Fruit fly (Drosophila melanogaster) whole organism, embryonic: Measurements from ENCODE around the gene SmydA-9.

Experiments used
- Ada2b ChIP-seq: fragments of 200-800 bp; sonication (Bioruptor generic); IDR thresholded peaks from 2 replicates; pipeline ENCODE4 v1.3.6; 2022; ENCODE audit warnings: missing biosample characterization, missing genetic modification characterization
- Atf3 ChIP-seq: fragments of 200-800 bp; sonication (Bioruptor generic); optimal IDR thresholded peaks from 3 replicates; lab custom pipeline; 2016; ENCODE audit warnings: missing biosample characterization, missing genetic modification characterization
- B-H2 ChIP-seq: fragments of 200-800 bp; sonication (Bioruptor generic); optimal IDR thresholded peaks from 2 replicates; lab custom pipeline; 2018; ENCODE audit warnings: missing biosample characterization, mild to moderate bottlenecking, missing genetic modification characterization
- BtbVII ChIP-seq: fragments of 200-800 bp; sonication (Bioruptor generic); optimal IDR thresholded peaks from 3 replicates; lab custom pipeline; 2017; ENCODE audit warnings: missing biosample characterization, mild to moderate bottlenecking, missing genetic modification characterization
- CG10366 ChIP-seq: fragments of 200-800 bp; sonication (Bioruptor generic); IDR thresholded peaks from 2 replicates; pipeline ENCODE4 v1.3.6; 2022; ENCODE audit warnings: missing biosample characterization, missing genetic modification characterization
- CG13296 ChIP-seq: fragments of 200-800 bp; sonication (Bioruptor generic); optimal IDR thresholded peaks from 3 replicates; lab custom pipeline; 2018; ENCODE audit warnings: missing biosample characterization, mild to moderate bottlenecking, missing genetic modification characterization
- CG15011 ChIP-seq: fragments of 200-800 bp; sonication (Bioruptor generic); optimal IDR thresholded peaks from 3 replicates; lab custom pipeline; 2018; ENCODE audit warnings: missing biosample characterization, mild to moderate bottlenecking, missing genetic modification characterization
- CG15479 ChIP-seq: fragments of 200-800 bp; sonication (Bioruptor generic); optimal IDR thresholded peaks from 3 replicates; lab custom pipeline; 2019; ENCODE audit warnings: missing biosample characterization, mild to moderate bottlenecking, missing genetic modification characterization, moderate library complexity
- CG15696 ChIP-seq: fragments of 200-800 bp; sonication (Bioruptor generic); optimal IDR thresholded peaks from 2 replicates; lab custom pipeline; 2019; ENCODE audit warnings: missing biosample characterization, mild to moderate bottlenecking, missing genetic modification characterization, moderate library complexity
- CG1603 ChIP-seq: fragments of 200-800 bp; sonication (Bioruptor generic); optimal IDR thresholded peaks from 2 replicates; lab custom pipeline; 2019; ENCODE audit warnings: missing biosample characterization, mild to moderate bottlenecking, missing genetic modification characterization, moderate library complexity
- CG1647 ChIP-seq: fragments of 200-800 bp; sonication (Bioruptor generic); optimal IDR thresholded peaks from 3 replicates; lab custom pipeline; 2016; ENCODE audit warnings: missing biosample characterization, missing genetic modification characterization
- CG17385 ChIP-seq: fragments of 200-800 bp; sonication (Bioruptor generic); optimal IDR thresholded peaks from 3 replicates; lab custom pipeline; 2018; ENCODE audit warnings: missing biosample characterization, mild to moderate bottlenecking, missing genetic modification characterization
- CG30020 ChIP-seq: fragments of 200-800 bp; optimal IDR thresholded peaks from 2 replicates; lab custom pipeline; 2019; ENCODE audit warnings: missing biosample characterization, mild to moderate bottlenecking, missing genetic modification characterization, moderate library complexity
- CG30403 ChIP-seq: fragments of 200-800 bp; sonication (Bioruptor generic); optimal IDR thresholded peaks from 3 replicates; lab custom pipeline; 2016; ENCODE audit warnings: missing biosample characterization, missing genetic modification characterization
- CG30431 ChIP-seq: fragments of 200-800 bp; sonication (Bioruptor generic); optimal IDR thresholded peaks from 2 replicates; lab custom pipeline; 2017; ENCODE audit warnings: missing biosample characterization, missing genetic modification characterization
- CG6689 ChIP-seq: fragments of 200-800 bp; sonication (Bioruptor generic); IDR thresholded peaks from 2 replicates; pipeline ENCODE4 v1.3.6; 2022; ENCODE audit warnings: missing biosample characterization, missing genetic modification characterization
- CG6854 ChIP-seq: fragments of 200-800 bp; sonication (Bioruptor generic); optimal IDR thresholded peaks from 3 replicates; lab custom pipeline; 2017; ENCODE audit warnings: missing biosample characterization, mild to moderate bottlenecking, missing genetic modification characterization
- Camta ChIP-seq: fragments of 200-800 bp; sonication (Bioruptor generic); optimal IDR thresholded peaks from 2 replicates; lab custom pipeline; 2016; ENCODE audit warnings: missing biosample characterization, missing genetic modification characterization
- CkIIα-i1 ChIP-seq: fragments of 200-800 bp; sonication (Bioruptor generic); IDR thresholded peaks from 2 replicates; pipeline ENCODE4 v1.3.6; 2022; ENCODE audit warnings: missing biosample characterization, missing genetic modification characterization
- Doc2 ChIP-seq: fragments of 200-800 bp; sonication (Bioruptor generic); IDR thresholded peaks from 2 replicates; pipeline ENCODE4 v1.3.6; 2022; ENCODE audit warnings: missing biosample characterization, missing genetic modification characterization
- E2f2 ChIP-seq: fragments of 200-800 bp; sonication (Bioruptor generic); IDR thresholded peaks from 2 replicates; pipeline ENCODE4 v1.3.6; 2022; ENCODE audit warnings: missing biosample characterization, missing genetic modification characterization
- HLH4C ChIP-seq: fragments of 200-800 bp; sonication (Bioruptor generic); IDR thresholded peaks from 3 replicates; pipeline ENCODE4 v1.3.6; 2022; ENCODE audit warnings: missing biosample characterization, missing genetic modification characterization; ENCODE audit not compliant: partially characterized antibody
- HLH54F ChIP-seq: fragments of 200-800 bp; sonication (Bioruptor generic); optimal IDR thresholded peaks from 3 replicates; lab custom pipeline; 2016; ENCODE audit warnings: missing biosample characterization, missing genetic modification characterization
- HmgZ ChIP-seq: fragments of 200-800 bp; sonication (Bioruptor generic); optimal IDR thresholded peaks from 2 replicates; lab custom pipeline; 2018; ENCODE audit warnings: missing biosample characterization, mild to moderate bottlenecking, missing genetic modification characterization
- Hr39 ChIP-seq: fragments of >200 bp; optimal IDR thresholded peaks from 2 replicates; lab custom pipeline; 2017
- Lim3 ChIP-seq: fragments of 200-800 bp; sonication (Bioruptor generic); IDR thresholded peaks from 2 replicates; pipeline ENCODE4 v1.3.6; 2022; ENCODE audit warnings: missing biosample characterization, missing genetic modification characterization
- Mad ChIP-seq: fragments of 200-800 bp; sonication (Bioruptor generic); optimal IDR thresholded peaks from 2 replicates; lab custom pipeline; 2016; ENCODE audit warnings: missing biosample characterization, missing genetic modification characterization
- Mrtf ChIP-seq: fragments of 200-800 bp; sonication (Bioruptor generic); IDR thresholded peaks from 3 replicates; pipeline ENCODE4 v1.3.6; 2022; ENCODE audit warnings: missing biosample characterization, missing genetic modification characterization
- Oli ChIP-seq: fragments of 200-800 bp; sonication (Bioruptor generic); optimal IDR thresholded peaks from 2 replicates; lab custom pipeline; 2018; ENCODE audit warnings: missing biosample characterization, mild to moderate bottlenecking, missing genetic modification characterization, moderate library complexity
- Ssrp ChIP-seq: fragments of 200-800 bp; sonication (Bioruptor generic); optimal IDR thresholded peaks from 2 replicates; lab custom pipeline; 2018; ENCODE audit warnings: missing biosample characterization, mild to moderate bottlenecking, missing genetic modification characterization, moderate library complexity
- amos ChIP-seq: fragments of 200-800 bp; sonication (Bioruptor generic); IDR thresholded peaks from 2 replicates; pipeline ENCODE4 v1.3.6; 2022; ENCODE audit warnings: missing biosample characterization, missing genetic modification characterization; ENCODE audit not compliant: partially characterized antibody
- cad ChIP-seq: fragments of >200 bp; optimal IDR thresholded peaks from 2 replicates; lab custom pipeline; 2017; ENCODE audit warnings: missing biosample characterization, missing genetic modification characterization
- caup ChIP-seq: fragments of 200-800 bp; sonication (Bioruptor generic); optimal IDR thresholded peaks from 3 replicates; lab custom pipeline; 2017; ENCODE audit warnings: missing biosample characterization, mild to moderate bottlenecking, missing genetic modification characterization, moderate library complexity; ENCODE audit not compliant: severe bottlenecking
- chm ChIP-seq: fragments of 200-800 bp; sonication (Bioruptor generic); IDR thresholded peaks from 2 replicates; pipeline ENCODE4 v1.3.6; 2022; ENCODE audit warnings: missing biosample characterization, missing genetic modification characterization
- chn ChIP-seq: fragments of 200-800 bp; sonication (Bioruptor generic); optimal IDR thresholded peaks from 2 replicates; lab custom pipeline; 2016; ENCODE audit warnings: missing biosample characterization, missing genetic modification characterization
- disco-r ChIP-seq: fragments of 200-800 bp; sonication (Bioruptor generic); optimal IDR thresholded peaks from 2 replicates; lab custom pipeline; 2016; ENCODE audit warnings: missing biosample characterization, missing genetic modification characterization
- ftz-f1 ChIP-seq: fragments of 200-800 bp; sonication (Bioruptor generic); optimal IDR thresholded peaks from 2 replicates; lab custom pipeline; 2016; ENCODE audit warnings: missing biosample characterization, missing genetic modification characterization
- ken ChIP-seq: fragments of 200-800 bp; sonication (Bioruptor generic); IDR thresholded peaks from 3 replicates; pipeline ENCODE4 v1.3.6; 2022; ENCODE audit warnings: missing biosample characterization, missing genetic modification characterization
- lmd ChIP-seq: fragments of 200-800 bp; sonication (Bioruptor generic); IDR thresholded peaks from 2 replicates; pipeline ENCODE4 v1.3.6; 2022; ENCODE audit warnings: missing biosample characterization, missing genetic modification characterization
- nerfin-2 ChIP-seq: fragments of 200-800 bp; sonication (Bioruptor generic); IDR thresholded peaks from 2 replicates; pipeline ENCODE4 v1.3.6; 2022; ENCODE audit warnings: missing biosample characterization, missing genetic modification characterization; ENCODE audit not compliant: partially characterized antibody
- oc ChIP-seq: fragments of 200-800 bp; sonication (Bioruptor generic); optimal IDR thresholded peaks from 2 replicates; lab custom pipeline; 2018; ENCODE audit warnings: missing biosample characterization, mild to moderate bottlenecking, missing genetic modification characterization, moderate library complexity
- peb ChIP-seq: fragments of 200-800 bp; sonication (Bioruptor generic); IDR thresholded peaks from 2 replicates; pipeline ENCODE4 v1.3.6; 2022; ENCODE audit warnings: missing biosample characterization, missing genetic modification characterization
- pros ChIP-seq: fragments of 200-800 bp; sonication (Bioruptor generic); optimal IDR thresholded peaks from 3 replicates; lab custom pipeline; 2019; ENCODE audit warnings: missing biosample characterization, mild to moderate bottlenecking, missing genetic modification characterization, moderate library complexity
- ranshi ChIP-seq: fragments of 200-800 bp; sonication (Bioruptor generic); IDR thresholded peaks from 2 replicates; pipeline ENCODE4 v1.3.6; 2022; ENCODE audit warnings: missing biosample characterization, missing genetic modification characterization
- row ChIP-seq: fragments of 200-800 bp; sonication (Bioruptor generic); IDR thresholded peaks from 3 replicates; pipeline ENCODE4 v1.3.6; 2022; ENCODE audit warnings: missing biosample characterization, missing genetic modification characterization
- slbo ChIP-seq: fragments of 200-800 bp; sonication (Bioruptor generic); IDR thresholded peaks from 2 replicates; pipeline ENCODE4 v1.3.6; 2022; ENCODE audit warnings: missing biosample characterization, missing genetic modification characterization
- slp2 ChIP-seq: fragments of 200-800 bp; sonication (Bioruptor generic); optimal IDR thresholded peaks from 2 replicates; lab custom pipeline; 2016; ENCODE audit warnings: missing biosample characterization, missing genetic modification characterization
- tin ChIP-seq: fragments of 200-800 bp; sonication (Bioruptor generic); optimal IDR thresholded peaks from 3 replicates; lab custom pipeline; 2016; ENCODE audit warnings: missing biosample characterization, missing genetic modification characterization
- trem ChIP-seq: fragments of 200-800 bp; optimal IDR thresholded peaks from 3 replicates; lab custom pipeline; 2019; ENCODE audit warnings: missing biosample characterization, mild to moderate bottlenecking, missing genetic modification characterization, moderate library complexity
- unpg ChIP-seq: fragments of 200-800 bp; sonication (Bioruptor generic); optimal IDR thresholded peaks from 3 replicates; lab custom pipeline; 2018; ENCODE audit warnings: missing biosample characterization, mild to moderate bottlenecking, missing genetic modification characterization, moderate library complexity
- usp ChIP-seq: fragments of >200 bp; optimal IDR thresholded peaks from 2 replicates; lab custom pipeline; 2017; ENCODE audit warnings: missing biosample characterization, missing genetic modification characterization
- wek ChIP-seq: fragments of 200-800 bp; sonication (Bioruptor generic); optimal IDR thresholded peaks from 3 replicates; lab custom pipeline; 2018; ENCODE audit warnings: missing biosample characterization, mild to moderate bottlenecking, missing genetic modification characterization, moderate library complexity
- zf30C ChIP-seq: fragments of 200-800 bp; sonication (Bioruptor generic); optimal IDR thresholded peaks from 3 replicates; lab custom pipeline; 2018; ENCODE audit warnings: missing biosample characterization, mild to moderate bottlenecking, missing genetic modification characterization

Gene SmydA-9

dm6 chrX:9156388-9156823 is 54.3 kb downstream of the SmydA-9 start, which contains the start of gene His3.3B (continued):
- TF ChIP-seq row (GFP tag; lab: Robert Waterston, UW): no peak
- TF ChIP-seq wek: peak; percentile 8
- TF ChIP-seq HmgZ (tag; lab: Kevin White, UChicago): peak; percentile 22
- peak; percentile 17 for TF ChIP-seq CG17385 (GFP tag; lab: Kevin White, UChicago)
- TF ChIP-seq tin (GFP tag; lab: Kevin White, UChicago): no peak
- no peak for TF ChIP-seq nerfin-2 (GFP tag; lab: Robert Waterston, UW)
- no peak for TF ChIP-seq CG15011 (GFP tag; lab: Kevin White, UChicago)
- no peak for TF ChIP-seq oc (tag; lab: Kevin White, UChicago)
- TF ChIP-seq CG6854 (GFP tag; lab: Kevin White, UChicago): peak; percentile 60
- peak; percentile 44 for TF ChIP-seq CG1603 (tag; lab: Kevin White, UChicago)
- TF ChIP-seq Hr39 (lab: Kevin White, UChicago): no peak
- no peak for TF ChIP-seq disco-r (GFP tag; lab: Kevin White, UChicago)
- TF ChIP-seq lmd (GFP tag; lab: Robert Waterston, UW): no peak
- TF ChIP-seq CkIIα-i1 (GFP tag; lab: Robert Waterston, UW): no peak
- TF ChIP-seq usp: no peak
- TF ChIP-seq CG30403 (GFP tag; lab: Kevin White, UChicago): no peak
- peak; percentile 20 for TF ChIP-seq CG30020
- no peak for TF ChIP-seq peb (GFP tag; lab: Robert Waterston, UW)
- TF ChIP-seq Lim3 (GFP tag; lab: Robert Waterston, UW): no peak
- no peak for TF ChIP-seq pros
- peak; percentile 55 for TF ChIP-seq trem
- TF ChIP-seq CG13296: peak; percentile 41
- no peak for TF ChIP-seq CG15479 (GFP tag; lab: Kevin White, UChicago)
- TF ChIP-seq ken: no peak
- TF ChIP-seq CG10366 (GFP tag; lab: Robert Waterston, UW): no peak
- no peak for TF ChIP-seq Mrtf
- TF ChIP-seq chn (GFP tag; lab: Kevin White, UChicago): no peak
- no peak for TF ChIP-seq ftz-f1 (GFP tag; lab: Kevin White, UChicago)
- no peak for TF ChIP-seq Oli (tag; lab: Kevin White, UChicago)
- TF ChIP-seq cad (GFP tag; lab: Kevin White, UChicago): no peak
- no peak for TF ChIP-seq Ada2b (GFP tag; lab: Robert Waterston, UW)
- TF ChIP-seq CG6689 (GFP tag; lab: Robert Waterston, UW): no peak
- TF ChIP-seq Ssrp (tag; lab: Kevin White, UChicago): no peak
- TF ChIP-seq caup (GFP tag; lab: Kevin White, UChicago): peak; percentile 0
- no peak for TF ChIP-seq CG15696
- no peak for TF ChIP-seq slp2 (GFP tag; lab: Kevin White, UChicago)
- TF ChIP-seq zf30C (GFP tag; lab: Kevin White, UChicago): peak; percentile 13
- no peak for TF ChIP-seq CG1647 (GFP tag; lab: Kevin White, UChicago)
- TF ChIP-seq CG30431 (GFP tag; lab: Kevin White, UChicago): no peak
- TF ChIP-seq HLH4C (GFP tag; lab: Robert Waterston, UW): 0 out of 3 replicates have a peak, but pooled peaks have one; percentile 36
- no peak for TF ChIP-seq ranshi (GFP tag; lab: Robert Waterston, UW)
- no peak for TF ChIP-seq Doc2 (GFP tag; lab: Robert Waterston, UW)
- no peak for TF ChIP-seq Mad (GFP tag; lab: Kevin White, UChicago)
- no peak for TF ChIP-seq Camta (GFP tag; lab: Kevin White, UChicago)
- TF ChIP-seq B-H2: no peak
- TF ChIP-seq Atf3 (GFP tag; lab: Kevin White, UChicago): no peak
- no peak for TF ChIP-seq slbo (GFP tag; lab: Robert Waterston, UW)
- TF ChIP-seq HLH54F (GFP tag; lab: Kevin White, UChicago): no peak
- peak; percentile 51 for TF ChIP-seq chm
- no peak for TF ChIP-seq unpg (GFP tag; lab: Kevin White, UChicago)
- TF ChIP-seq BtbVII (GFP tag; lab: Kevin White, UChicago): peak; percentile 7
- peak; percentile 90 for TF ChIP-seq E2f2 (GFP tag; lab: Robert Waterston, UW)
- TF ChIP-seq amos (GFP tag; lab: Robert Waterston, UW): peak; percentile 56; the same call in 1 of the 2 replicates
